Fruit fly (Drosophila melanogaster): Measurements from ENCODE around the gene CG8838.

The CG8838 gene

DNA sequence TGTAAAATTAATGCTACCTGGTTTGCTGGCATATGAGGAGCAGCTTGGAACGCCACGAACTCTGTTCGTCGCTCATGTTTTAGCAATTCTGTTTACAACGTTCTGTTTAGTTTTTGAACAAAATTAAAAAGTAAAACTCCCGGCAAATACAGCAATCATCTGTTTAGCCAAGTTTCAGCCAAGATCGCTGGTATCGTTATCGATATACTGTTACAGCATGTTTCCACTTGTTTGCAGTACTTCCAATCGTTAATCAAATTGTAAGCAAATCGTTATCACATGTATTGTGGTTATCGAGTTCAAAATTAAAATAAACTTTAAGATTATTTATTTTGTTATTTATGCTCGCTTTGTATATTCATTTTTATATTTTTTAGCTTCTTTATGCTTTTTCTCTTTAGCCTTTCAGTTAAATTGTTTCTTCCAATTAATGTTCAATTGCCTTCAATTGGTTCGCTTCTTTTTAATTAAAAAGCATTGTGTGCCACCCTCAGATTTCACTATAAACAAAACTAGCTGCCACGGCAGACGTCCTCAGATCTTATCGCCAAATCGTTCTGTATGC is 37.6 kb upstream of the CG8838 start, which contains the start of the genes Fign and CG8837:
Fign (minus strand) TSS at position 142 of the 565 bp plus-strand sequence.
CG8837 (plus strand) TSS at position 515 of the 565 bp plus-strand sequence.
- TF ChIP-seq Rfx (GFP tag; IDR thresholded peaks at IDR 0.05) (no peak), Myb (GFP tag; optimal IDR thresholded peaks at IDR 0.05) (peak; percentile 72), Ada2b (GFP tag; IDR thresholded peaks at IDR 0.05) (no peak), PHDP (tag; optimal IDR thresholded peaks at IDR 0.05) (no peak), bsh (GFP tag; optimal IDR thresholded peaks at IDR 0.05) (no peak), Dek (tag; optimal IDR thresholded peaks at IDR 0.05) (no peak), zfh1 (GFP tag; IDR thresholded peaks at IDR 0.05) (no peak), CG15514 (GFP tag; optimal IDR thresholded peaks at IDR 0.05) (peak; percentile 28), zfh2 (GFP tag; optimal IDR thresholded peaks at IDR 0.05) (no peak), CG7928 (GFP tag; optimal IDR thresholded peaks at IDR 0.05) (no peak), wdn (GFP tag; IDR thresholded peaks at IDR 0.05) (no peak), CG18476 (GFP tag; optimal IDR thresholded peaks at IDR 0.05) (no peak), NFAT (GFP tag; IDR thresholded peaks at IDR 0.05) (no peak), wor (GFP tag; IDR thresholded peaks at IDR 0.05) (no peak), CG4707 (GFP tag; optimal IDR thresholded peaks at IDR 0.05) (no peak), HLH4C (GFP tag; IDR thresholded peaks at IDR 0.05; ENCODE audit: partially characterized antibody) (peak; percentile 98), CG12744 (GFP tag; optimal IDR thresholded peaks at IDR 0.05) (no peak), CG17912 (GFP tag; optimal IDR thresholded peaks at IDR 0.05) (no peak), CG9727 (GFP tag; optimal IDR thresholded peaks at IDR 0.05) (no peak), crol (GFP tag; IDR thresholded peaks at IDR 0.05) (no peak), CG11093 (GFP tag; IDR thresholded peaks at IDR 0.05) (no peak), zen (tag; optimal IDR thresholded peaks at IDR 0.05) (no peak), tap (tag; optimal IDR thresholded peaks at IDR 0.05) (no peak), klu (GFP tag; IDR thresholded peaks at IDR 0.05) (no peak), dpn (GFP tag; optimal IDR thresholded peaks at IDR 0.05) (no peak), CTCF (GFP tag; optimal IDR thresholded peaks at IDR 0.05) (no peak), gce (GFP tag; IDR thresholded peaks at IDR 0.05) (no peak), danr (GFP tag; IDR thresholded peaks at IDR 0.05) (no peak), CG4360 (GFP tag; IDR thresholded peaks at IDR 0.05) (no peak), Xbp1 (GFP tag; optimal IDR thresholded peaks at IDR 0.05) (no peak), MTF-1 (GFP tag; optimal IDR thresholded peaks at IDR 0.05; ENCODE audit: borderline replicate concordance) (no peak), CG10565 (GFP tag; optimal IDR thresholded peaks at IDR 0.05) (no peak), CG11696 (GFP tag; IDR thresholded peaks at IDR 0.05) (no peak), org-1 (GFP tag; optimal IDR thresholded peaks at IDR 0.05) (no peak), CG8478 (optimal IDR thresholded peaks at IDR 0.05) (no peak), CG2202 (tag; optimal IDR thresholded peaks at IDR 0.05) (no peak), sisA (GFP tag; IDR thresholded peaks at IDR 0.05) (no peak), disco-r (GFP tag; optimal IDR thresholded peaks at IDR 0.05) (no peak), CrebB (tag; optimal IDR thresholded peaks at IDR 0.05) (no peak), E2f1 (GFP tag; IDR thresholded peaks at IDR 0.05) (no peak), MESR4 (GFP tag; optimal IDR thresholded peaks at IDR 0.05) (no peak), Sry-β (GFP tag; optimal IDR thresholded peaks at IDR 0.05) (no peak), CG6683 (GFP tag; optimal IDR thresholded peaks at IDR 0.05) (no peak), Asciz (GFP tag; optimal IDR thresholded peaks at IDR 0.05) (no peak), Oli (tag; optimal IDR thresholded peaks at IDR 0.05) (no peak), Dip2 (GFP tag; IDR thresholded peaks at IDR 0.05) (no peak), Atf-2 (GFP tag; optimal IDR thresholded peaks at IDR 0.05) (no peak), Pdp1 (GFP tag; optimal IDR thresholded peaks at IDR 0.05) (no peak), Med (GFP tag) (peak; percentile 52), fd3F (GFP tag; optimal IDR thresholded peaks at IDR 0.05) (no peak), Chrac-16 (GFP tag; optimal IDR thresholded peaks at IDR 0.05) (no peak), CG5245 (GFP tag; optimal IDR thresholded peaks at IDR 0.05) (no peak)

Measured in whole organism, embryonic.